Worm (Caenorhabditis elegans) whole organism, late embryonic: Measurements from ENCODE around the gene T22G5.3.

Source experiments
- ahr-1 ChIP-seq: sonication (generic microtip); optimal IDR thresholded peaks from 2 replicates; lab custom pipeline; 2016; ENCODE audit warnings: missing genetic modification characterization, missing compliant biosample characterization
- ceh-9 ChIP-seq: sonication (generic microtip); optimal IDR thresholded peaks from 2 replicates; lab custom pipeline; 2016; ENCODE audit warnings: mild to moderate bottlenecking, missing genetic modification characterization, inconsistent platforms, missing compliant biosample characterization
- fkh-10 ChIP-seq: fragments of 150-350 bp; optimal IDR thresholded peaks from 2 replicates; lab custom pipeline; 2014; ENCODE audit warnings: missing biosample characterization, missing genetic modification reagents, missing genetic modification characterization
- lin-11 ChIP-seq: fragments of 200-800 bp; sonication (Bioruptor generic); optimal IDR thresholded peaks from 2 replicates; lab custom pipeline; 2018; ENCODE audit warnings: mild to moderate bottlenecking, missing genetic modification characterization, missing compliant biosample characterization
- madf-2 ChIP-seq: sonication (generic microtip); optimal IDR thresholded peaks from 2 replicates; lab custom pipeline; 2017; ENCODE audit warnings: missing genetic modification characterization, missing compliant biosample characterization
- nhr-11 ChIP-seq: fragments of 150-350 bp; optimal IDR thresholded peaks from 2 replicates; lab custom pipeline; 2014; ENCODE audit warnings: missing biosample characterization, missing genetic modification characterization
- pha-4 ChIP-seq: fragments of 150-350 bp; optimal IDR thresholded peaks from 2 replicates; lab custom pipeline; 2018; ENCODE audit warnings: missing biosample characterization, missing genetic modification reagents, missing genetic modification characterization
- pqm-1 ChIP-seq: sonication (generic microtip); optimal IDR thresholded peaks from 2 replicates; lab custom pipeline; 2016; ENCODE audit warnings: missing genetic modification characterization, missing compliant biosample characterization
- rnt-1 ChIP-seq: sonication (generic microtip); optimal IDR thresholded peaks from 2 replicates; lab custom pipeline; 2016; ENCODE audit warnings: missing genetic modification characterization, missing compliant biosample characterization

DNA sequence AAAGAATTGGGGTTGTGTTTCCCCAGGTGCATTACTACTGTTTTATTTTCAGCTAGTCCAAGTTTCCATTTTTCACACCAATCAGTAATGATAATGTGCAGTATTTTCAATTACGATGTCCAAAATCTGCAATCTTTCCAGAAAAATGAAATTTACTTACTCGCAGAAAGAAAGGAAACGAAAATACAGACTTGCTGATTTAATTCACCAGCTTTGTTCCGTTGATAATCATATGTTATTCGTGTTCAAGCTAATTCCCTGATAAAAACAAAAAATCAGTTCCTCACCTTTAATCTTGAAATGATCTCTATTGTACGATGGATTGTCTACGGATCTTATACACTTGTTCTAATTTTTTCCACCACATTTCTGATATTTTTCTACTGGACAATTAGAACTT, 43.1 kb downstream of the T22G5.3 start, which contains the start of gene srxa-11:
- no peak for TF ChIP-seq nhr-11 (tag; lab: Kevin White, UChicago)
- no peak for TF ChIP-seq fkh-10
- TF ChIP-seq madf-2 (tag; lab: Kevin White, UChicago): no peak
- no peak for TF ChIP-seq pha-4 (tag; lab: Kevin White, UChicago)
- no peak for TF ChIP-seq rnt-1
- TF ChIP-seq ceh-9 (tag; lab: Kevin White, UChicago): no peak
- no peak for TF ChIP-seq ahr-1 (tag; lab: Kevin White, UChicago)
- TF ChIP-seq pqm-1 (tag; lab: Kevin White, UChicago): no peak
- no peak for TF ChIP-seq lin-11
